Worm (Caenorhabditis elegans): ENCODE data around the gene K07E3.9.

ce11 chrX:8103899-8104298, 4.1 kb upstream of the K07E3.9 start, which contains the start of gene K07E3.2:
- no peak for TF ChIP-seq vab-7 (GFP tag; IDR thresholded peaks at IDR 0.05)
- no peak for TF ChIP-seq fos-1 (tag; optimal IDR thresholded peaks at IDR 0.05)
- TF ChIP-seq lsy-2 (tag; optimal IDR thresholded peaks at IDR 0.05): no peak
- TF ChIP-seq dmd-8 (GFP tag; IDR thresholded peaks at IDR 0.05): no peak
- TF ChIP-seq F10B5.3 (tag; optimal IDR thresholded peaks at IDR 0.05): no peak
- no peak for TF ChIP-seq ces-1 (GFP tag; optimal IDR thresholded peaks at IDR 0.05)
- TF ChIP-seq unc-130 (GFP tag; optimal IDR thresholded peaks at IDR 0.05): no peak
- TF ChIP-seq nhr-25 (tag; optimal IDR thresholded peaks at IDR 0.05; ENCODE audit: borderline replicate concordance, insufficient read depth): no peak
- TF ChIP-seq ztf-11 (tag; optimal IDR thresholded peaks at IDR 0.05): no peak
- TF ChIP-seq fkh-10 (GFP tag; optimal IDR thresholded peaks at IDR 0.05): no peak
- no peak for TF ChIP-seq ama-1 (optimal IDR thresholded peaks at IDR 0.05)
- TF ChIP-seq pqm-1 (tag; optimal IDR thresholded peaks at IDR 0.05): no peak
- no peak for TF ChIP-seq hif-1 (tag; optimal IDR thresholded peaks at IDR 0.05)
- TF ChIP-seq nhr-41 (GFP tag; IDR thresholded peaks at IDR 0.05): no peak
